Worm (Caenorhabditis elegans) whole organism, L3 larva: ENCODE data around the gene F35F11.2.

Source experiments
- R02D3.7 ChIP-seq: fragments of 150-350 bp; optimal IDR thresholded peaks from 2 replicates; lab custom pipeline; 2014; ENCODE audit warnings: missing biosample characterization, missing genetic modification characterization
- ZK546.5 ChIP-seq: sonication (generic microtip); optimal IDR thresholded peaks from 2 replicates; lab custom pipeline; 2017; ENCODE audit warnings: missing biosample characterization, missing genetic modification characterization
- aly-2 ChIP-seq: fragments of 150-350 bp; optimal IDR thresholded peaks from 2 replicates; lab custom pipeline; 2014; ENCODE audit warnings: missing biosample characterization, missing genetic modification characterization
- ama-1 ChIP-seq: fragments of 150-350 bp; optimal IDR thresholded peaks from 2 replicates; lab custom pipeline; 2018
- ceh-16 ChIP-seq: sonication (generic microtip); optimal IDR thresholded peaks from 2 replicates; lab custom pipeline; 2017; ENCODE audit warnings: missing biosample characterization, missing genetic modification characterization
- ceh-28 ChIP-seq: fragments of 150-350 bp; optimal IDR thresholded peaks from 2 replicates; lab custom pipeline; 2014; ENCODE audit warnings: missing biosample characterization, missing genetic modification reagents, missing genetic modification characterization
- ceh-82 ChIP-seq: fragments of 150-350 bp; optimal IDR thresholded peaks from 2 replicates; lab custom pipeline; 2014; ENCODE audit warnings: missing biosample characterization, missing genetic modification characterization
- ceh-9 ChIP-seq: sonication (generic microtip); optimal IDR thresholded peaks from 2 replicates; lab custom pipeline; 2018; ENCODE audit warnings: missing biosample characterization, missing genetic modification characterization
- daf-12 ChIP-seq: fragments of 150-350 bp; optimal IDR thresholded peaks from 2 replicates; lab custom pipeline; 2014; ENCODE audit warnings: missing biosample characterization, missing genetic modification reagents, missing genetic modification characterization
- egl-27 ChIP-seq: sonication (generic microtip); optimal IDR thresholded peaks from 4 replicates; lab custom pipeline; 2017; ENCODE audit warnings: missing biosample characterization, missing genetic modification reagents, missing genetic modification characterization
- egl-5 ChIP-seq: fragments of 150-350 bp; optimal IDR thresholded peaks from 2 replicates; lab custom pipeline; 2017; ENCODE audit warnings: missing biosample characterization, missing genetic modification reagents, missing genetic modification characterization, inconsistent platforms
- elt-1 ChIP-seq: fragments of 150-350 bp; optimal IDR thresholded peaks from 2 replicates; lab custom pipeline; 2014; ENCODE audit warnings: missing biosample characterization, missing genetic modification characterization
- elt-2 ChIP-seq: sonication (generic microtip); optimal IDR thresholded peaks from 2 replicates; lab custom pipeline; 2016; ENCODE audit warnings: missing genetic modification reagents, mild to moderate bottlenecking, missing genetic modification characterization, missing compliant biosample characterization
- elt-3 ChIP-seq, 3 experiments: fragments of 150-350 bp in 1 of 3; sonication (generic microtip) in 2 of 3; optimal IDR thresholded peaks; 2 replicates in 2 of 3; 4 replicates in 1 of 3; lab custom pipeline; 2014 to 2017; ENCODE audit warnings: missing biosample characterization in 3 of 3, missing genetic modification characterization in 3 of 3
- eor-1 ChIP-seq, 2 experiments: fragments of 150-350 bp; optimal IDR thresholded peaks; 2 replicates each; lab custom pipeline; 2014 to 2018; ENCODE audit warnings: missing biosample characterization in 2 of 2, missing genetic modification characterization in 2 of 2
- fkh-10 ChIP-seq: sonication (generic microtip); optimal IDR thresholded peaks from 2 replicates; lab custom pipeline; 2017; ENCODE audit warnings: missing biosample characterization, missing genetic modification reagents, missing genetic modification characterization
- fkh-2 ChIP-seq: fragments of 150-350 bp; optimal IDR thresholded peaks from 2 replicates; lab custom pipeline; 2014; ENCODE audit warnings: missing biosample characterization, missing genetic modification reagents, missing genetic modification characterization
- fos-1 ChIP-seq: fragments of 150-350 bp; optimal IDR thresholded peaks from 2 replicates; lab custom pipeline; 2014; ENCODE audit warnings: missing biosample characterization, missing genetic modification characterization
- hmg-11 ChIP-seq: sonication (generic microtip); optimal IDR thresholded peaks from 2 replicates; lab custom pipeline; 2016; ENCODE audit warnings: missing genetic modification characterization, missing compliant biosample characterization
- jun-1 ChIP-seq: fragments of 150-350 bp; optimal IDR thresholded peaks from 2 replicates; lab custom pipeline; 2014; ENCODE audit warnings: missing biosample characterization, missing genetic modification reagents, missing genetic modification characterization
- lin-15B ChIP-seq: fragments of 150-350 bp; optimal IDR thresholded peaks from 2 replicates; lab custom pipeline; 2014; ENCODE audit warnings: missing biosample characterization, missing genetic modification characterization
- lin-39 ChIP-seq: fragments of 150-350 bp; optimal IDR thresholded peaks from 2 replicates; lab custom pipeline; 2018; ENCODE audit warnings: missing biosample characterization, missing genetic modification reagents, missing genetic modification characterization
- lsy-12 ChIP-seq: sonication (generic microtip); optimal IDR thresholded peaks from 2 replicates; lab custom pipeline; 2016; ENCODE audit warnings: mild to moderate bottlenecking, missing genetic modification characterization, missing compliant biosample characterization
- mdl-1 ChIP-seq: fragments of 150-350 bp; optimal IDR thresholded peaks from 2 replicates; lab custom pipeline; 2014; ENCODE audit warnings: missing biosample characterization, missing genetic modification characterization
- mml-1 ChIP-seq: fragments of 150-350 bp; sonication (generic microtip); optimal IDR thresholded peaks from 3 replicates; lab custom pipeline; 2014; ENCODE audit warnings: missing biosample characterization, missing genetic modification characterization
- nfya-1 ChIP-seq: sonication (generic microtip); optimal IDR thresholded peaks from 2 replicates; lab custom pipeline; 2017; ENCODE audit warnings: missing genetic modification characterization, mild to moderate bottlenecking, missing compliant biosample characterization, antibody characterized with exemption, moderate library complexity; ENCODE audit not compliant: insufficient read depth
- nhr-11 ChIP-seq: fragments of 150-350 bp; optimal IDR thresholded peaks from 2 replicates; lab custom pipeline; 2014; ENCODE audit warnings: missing biosample characterization, missing genetic modification characterization
- nhr-12 ChIP-seq: fragments of 150-350 bp; optimal IDR thresholded peaks from 2 replicates; lab custom pipeline; 2014; ENCODE audit warnings: missing biosample characterization, missing genetic modification characterization
- nhr-23 ChIP-seq: fragments of 150-350 bp; optimal IDR thresholded peaks from 2 replicates; lab custom pipeline; 2014; ENCODE audit warnings: missing biosample characterization, missing genetic modification reagents, missing genetic modification characterization
- nhr-237 ChIP-seq: fragments of 150-350 bp; optimal IDR thresholded peaks from 2 replicates; lab custom pipeline; 2014; ENCODE audit warnings: missing biosample characterization, missing genetic modification characterization
- nhr-25 ChIP-seq: sonication (generic microtip); optimal IDR thresholded peaks from 2 replicates; lab custom pipeline; 2017; ENCODE audit warnings: missing biosample characterization, missing genetic modification characterization
- nhr-28 ChIP-seq: fragments of 150-350 bp; optimal IDR thresholded peaks from 2 replicates; lab custom pipeline; 2014; ENCODE audit warnings: missing biosample characterization, missing genetic modification characterization
- nhr-43 ChIP-seq: sonication (generic microtip); optimal IDR thresholded peaks from 2 replicates; lab custom pipeline; 2016; ENCODE audit warnings: mild to moderate bottlenecking, missing genetic modification characterization, missing compliant biosample characterization; ENCODE audit not compliant: poor library complexity, severe bottlenecking
- nhr-67 ChIP-seq: fragments of 150-350 bp; optimal IDR thresholded peaks from 2 replicates; lab custom pipeline; 2014; ENCODE audit warnings: missing biosample characterization, missing genetic modification characterization
- nhr-76 ChIP-seq: fragments of 150-350 bp; sonication (generic microtip); optimal IDR thresholded peaks from 5 replicates; lab custom pipeline; 2014; ENCODE audit warnings: missing biosample characterization, missing genetic modification characterization
- nhr-77 ChIP-seq: fragments of 150-350 bp; optimal IDR thresholded peaks from 2 replicates; lab custom pipeline; 2014; ENCODE audit warnings: missing biosample characterization, missing genetic modification characterization
- pha-4 ChIP-seq: fragments of 150-350 bp; optimal IDR thresholded peaks from 2 replicates; lab custom pipeline; 2014; ENCODE audit warnings: missing biosample characterization, missing genetic modification reagents, missing genetic modification characterization
- pqm-1 ChIP-seq: fragments of 150-350 bp; optimal IDR thresholded peaks from 2 replicates; lab custom pipeline; 2017; ENCODE audit warnings: missing biosample characterization, missing genetic modification characterization, inconsistent platforms
- sea-2 ChIP-seq: fragments of 150-350 bp; sonication (generic microtip); optimal IDR thresholded peaks from 4 replicates; lab custom pipeline; 2014; ENCODE audit warnings: missing biosample characterization, missing genetic modification reagents, missing genetic modification characterization
- skn-1 ChIP-seq: fragments of 150-350 bp; optimal IDR thresholded peaks from 2 replicates; lab custom pipeline; 2014; ENCODE audit warnings: missing biosample characterization, missing genetic modification characterization
- snpc-4 ChIP-seq: fragments of 150-350 bp; optimal IDR thresholded peaks from 2 replicates; lab custom pipeline; 2014; ENCODE audit warnings: missing biosample characterization, missing genetic modification characterization
- tbx-2 ChIP-seq: sonication (generic microtip); optimal IDR thresholded peaks from 2 replicates; lab custom pipeline; 2016; ENCODE audit warnings: mild to moderate bottlenecking, missing genetic modification characterization, missing compliant biosample characterization
- unc-39 ChIP-seq: sonication (generic microtip); optimal IDR thresholded peaks from 4 replicates; lab custom pipeline; 2017; ENCODE audit warnings: missing biosample characterization, missing genetic modification characterization
- unc-62 ChIP-seq: fragments of 150-350 bp; sonication (generic microtip); optimal IDR thresholded peaks from 4 replicates; lab custom pipeline; 2014; ENCODE audit warnings: missing biosample characterization, missing genetic modification reagents, missing genetic modification characterization
- zag-1 ChIP-seq: fragments of 150-350 bp; optimal IDR thresholded peaks from 2 replicates; lab custom pipeline; 2014; ENCODE audit warnings: missing biosample characterization, missing genetic modification characterization
- ztf-11 ChIP-seq: fragments of 150-350 bp; optimal IDR thresholded peaks from 2 replicates; lab custom pipeline; 2014; ENCODE audit warnings: missing biosample characterization, missing genetic modification characterization
- ztf-4 ChIP-seq: fragments of 150-350 bp; optimal IDR thresholded peaks from 2 replicates; lab custom pipeline; 2014; ENCODE audit warnings: missing biosample characterization, missing genetic modification characterization

F35F11.2 gene

ce11 chrIV:4047628-4048027 is 7.5 kb downstream of the F35F11.2 start:
- TF ChIP-seq fos-1 = no peak
- no peak for TF ChIP-seq mdl-1 (tag; lab: Kevin White, UChicago)
- no peak for TF ChIP-seq ztf-11 (tag; lab: Kevin White, UChicago)
- no peak for TF ChIP-seq sea-2 (GFP tag; lab: Kevin White, UChicago)
- TF ChIP-seq ama-1 (lab: Kevin White, UChicago) = no peak
- no peak for TF ChIP-seq ZK546.5 (tag; lab: Kevin White, UChicago)
- TF ChIP-seq ceh-16 = no peak
- no peak for TF ChIP-seq fkh-10 (GFP tag; lab: Kevin White, UChicago)
- no peak for TF ChIP-seq skn-1
- no peak for TF ChIP-seq egl-5 (tag; lab: Kevin White, UChicago)
- TF ChIP-seq jun-1 = no peak
- TF ChIP-seq nhr-28 = no peak

DNA sequence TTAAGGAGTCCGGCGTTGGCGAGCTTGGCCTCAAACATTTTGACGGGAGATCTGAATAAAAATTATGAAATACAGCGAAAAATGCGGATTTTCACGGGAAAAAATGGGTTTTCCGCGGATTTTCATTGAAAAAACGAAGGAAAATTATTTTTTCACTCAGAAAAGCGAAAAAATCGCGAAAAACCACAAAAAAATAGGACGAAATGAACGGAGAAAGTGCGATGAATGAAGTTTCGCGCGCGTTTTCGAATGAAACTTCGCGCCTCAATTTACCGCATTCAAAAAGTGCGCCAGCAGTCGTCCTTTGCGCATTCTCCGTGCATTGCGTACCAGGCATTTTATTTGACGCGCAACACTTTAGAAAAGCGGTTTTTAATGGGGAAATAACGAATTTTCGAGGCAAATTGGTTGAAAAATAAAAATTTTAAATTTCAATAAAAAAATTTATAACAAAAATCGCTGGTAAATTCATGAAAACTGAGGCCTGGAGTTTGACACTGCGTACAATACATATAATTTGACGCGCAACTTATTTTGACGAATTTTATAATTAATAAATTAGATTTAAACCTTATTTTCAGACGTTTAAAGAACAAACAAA is 9.4 kb downstream of the F35F11.2 start, which contains the start of gene pcn-1:
pcn-1 (minus strand) TSS at position 51 of the 601 bp plus-strand sequence.
- TF ChIP-seq ztf-4 = peak; percentile 6
- TF ChIP-seq fkh-10 (GFP tag; lab: Kevin White, UChicago) = peak; percentile 80
- peak; percentile 60 for TF ChIP-seq ama-1 (lab: Kevin White, UChicago)
- TF ChIP-seq nhr-23 (tag; lab: Kevin White, UChicago) = peak; percentile 93
- TF ChIP-seq lin-15B (tag; lab: Kevin White, UChicago) = peak; percentile 95
- peak; percentile 69 for TF ChIP-seq elt-2 (tag; lab: Kevin White, UChicago)
- TF ChIP-seq nhr-25 (tag; lab: Kevin White, UChicago) = peak; percentile 94
- TF ChIP-seq R02D3.7 = peak; percentile 74
- TF ChIP-seq skn-1 = peak; percentile 89
- peak; percentile 26 for TF ChIP-seq elt-1
- no peak for TF ChIP-seq ztf-11 (tag; lab: Kevin White, UChicago)
- no peak for TF ChIP-seq nhr-12 (tag; lab: Kevin White, UChicago)
- no peak for TF ChIP-seq unc-39 (tag; lab: Kevin White, UChicago)
- peak; percentile 65 for TF ChIP-seq ceh-82 (tag; lab: Kevin White, UChicago)
- TF ChIP-seq elt-3 (tag; optimal IDR thresholded peaks at IDR 0.05; lab: Kevin White, UChicago) = peak in 1 of 3 experiments; percentile 35
- TF ChIP-seq fos-1 = peak; percentile 25
- TF ChIP-seq ceh-28 (tag; lab: Kevin White, UChicago) = peak; percentile 82
- peak; percentile 61 for TF ChIP-seq egl-5 (tag; lab: Kevin White, UChicago)
- peak; percentile 6 for TF ChIP-seq nhr-28
- TF ChIP-seq zag-1 (tag; lab: Kevin White, UChicago) = no peak
- TF ChIP-seq pha-4 (tag; lab: Kevin White, UChicago) = peak; percentile 93
- TF ChIP-seq lin-39 (tag; lab: Kevin White, UChicago) = peak; percentile 80
- TF ChIP-seq nhr-237 (tag; lab: Kevin White, UChicago) = no peak
- peak; percentile 94 for TF ChIP-seq tbx-2 (tag; lab: Kevin White, UChicago)
- TF ChIP-seq nhr-76 (tag; lab: Kevin White, UChicago) = no peak
- no peak for TF ChIP-seq ceh-16
- TF ChIP-seq pqm-1 (tag; lab: Kevin White, UChicago) = peak; percentile 44
- TF ChIP-seq nhr-43 (tag; lab: Kevin White, UChicago) = peak; percentile 92
- peak; percentile 51 for TF ChIP-seq nhr-77 (tag; lab: Kevin White, UChicago)
- TF ChIP-seq egl-27 (tag; lab: Kevin White, UChicago) = peak; percentile 47
- TF ChIP-seq hmg-11 (tag; lab: Kevin White, UChicago) = peak; percentile 70
- peak; percentile 28 for TF ChIP-seq nhr-11 (tag; lab: Kevin White, UChicago)
- TF ChIP-seq unc-62 (GFP tag; lab: Kevin White, UChicago) = peak; percentile 22
- no peak for TF ChIP-seq sea-2 (GFP tag; lab: Kevin White, UChicago)
- no peak for TF ChIP-seq mdl-1 (tag; lab: Kevin White, UChicago)
- peak; percentile 87 for TF ChIP-seq snpc-4 (tag; lab: Kevin White, UChicago)
- no peak for TF ChIP-seq ceh-9
- TF ChIP-seq daf-12 (tag; lab: Kevin White, UChicago) = no peak
- no peak for TF ChIP-seq nhr-67
- no peak for TF ChIP-seq aly-2
- TF ChIP-seq ZK546.5 (tag; lab: Kevin White, UChicago) = peak; percentile 56
- peak; percentile 93 for TF ChIP-seq nfya-1
- TF ChIP-seq jun-1 = peak; percentile 85
- peak; percentile 95 for TF ChIP-seq lsy-12 (tag; lab: Kevin White, UChicago)
- TF ChIP-seq fkh-2 (tag; lab: Kevin White, UChicago) = no peak
- no peak for TF ChIP-seq eor-1 (tag; optimal IDR thresholded peaks at IDR 0.05; lab: Kevin White, UChicago)
- TF ChIP-seq mml-1 (tag; lab: Kevin White, UChicago) = no peak
